Fruit fly (Drosophila melanogaster) whole organism: ENCODE results near the gene CG12885.

Experiments used
- CG8478 ChIP-seq: fragments of >200 bp; optimal IDR thresholded peaks from 2 replicates; lab custom pipeline; 2018; ENCODE audit warnings: inconsistent platforms
- Dll ChIP-seq: fragments of >200 bp; optimal IDR thresholded peaks from 2 replicates; lab custom pipeline; 2017
- EcR ChIP-seq, 2 experiments: fragments of >200 bp; optimal IDR thresholded peaks; 2 replicates each; lab custom pipeline; 2017; ENCODE audit warnings: missing biosample characterization in 2 of 2, missing genetic modification characterization in 2 of 2, missing genetic modification reagents in 2 of 2
- pan ChIP-seq: fragments of >200 bp; optimal IDR thresholded peaks from 2 replicates; lab custom pipeline; 2017
- psq ChIP-seq: fragments of >200 bp; optimal IDR thresholded peaks from 2 replicates; lab custom pipeline; 2017
- usp ChIP-seq: fragments of >200 bp; optimal IDR thresholded peaks from 2 replicates; lab custom pipeline; 2017; ENCODE audit warnings: missing biosample characterization, missing genetic modification characterization, mixed read lengths

The CG12885 gene

DNA sequence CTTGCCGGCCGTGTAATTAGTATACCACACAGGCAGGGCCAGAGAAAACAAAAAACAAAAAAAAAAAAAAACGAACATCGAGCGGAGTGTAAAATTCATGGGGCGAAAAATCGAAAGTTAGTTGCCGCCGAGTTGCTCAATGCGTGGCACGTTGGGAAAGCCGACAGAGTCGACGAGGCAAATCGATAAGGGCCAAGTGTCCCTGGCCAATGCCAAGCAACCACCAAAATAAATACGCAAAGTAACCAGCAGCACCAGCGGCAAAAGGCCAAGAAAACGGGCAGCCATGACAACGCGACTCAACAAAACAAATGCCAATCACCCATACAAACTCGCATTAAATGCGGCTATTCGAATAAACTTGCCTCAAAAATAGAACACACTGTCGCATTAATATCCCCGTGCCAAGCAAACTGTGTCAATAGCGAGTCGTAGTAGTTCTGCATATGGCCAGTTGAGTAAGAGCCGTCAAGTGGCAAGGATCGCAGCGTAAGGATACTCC is at the start of gene CG12885:
Gene CG12885, plus strand, starts transcription at position 452 of the 502 bp plus-strand sequence.
- TF ChIP-seq EcR (GFP tag; optimal IDR thresholded peaks at IDR 0.05; lab: Kevin White, UChicago) (no peak), Dll (lab: Kevin White, UChicago) (no peak), psq (no peak), usp (GFP tag; lab: Kevin White, UChicago) (no peak), CG8478 (no peak), pan (lab: Kevin White, UChicago) (no peak)

DNA sequence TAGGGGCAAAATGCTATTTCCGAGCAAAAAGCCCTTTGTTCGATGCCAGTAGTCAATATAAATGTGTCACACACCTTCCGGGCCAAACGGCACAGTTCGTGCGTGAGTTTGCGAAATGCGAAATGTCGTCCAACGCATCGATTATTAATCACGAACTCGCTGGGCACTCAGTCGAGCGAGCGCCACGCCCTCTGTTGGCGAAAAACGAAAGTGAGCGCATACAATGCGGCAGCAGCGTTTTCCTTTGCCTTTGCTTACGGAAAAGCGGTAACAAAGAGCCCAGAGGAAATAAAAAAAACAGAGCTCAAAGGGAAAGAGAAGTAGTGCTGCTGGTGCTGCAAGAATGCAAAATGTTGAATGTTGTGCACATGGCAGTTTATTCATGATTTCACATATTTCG is 43.2 kb upstream of the CG12885 start:
- TF ChIP-seq CG8478 (no peak), usp (GFP tag; lab: Kevin White, UChicago) (no peak), pan (lab: Kevin White, UChicago) (no peak), Dll (lab: Kevin White, UChicago) (no peak)

DNA sequence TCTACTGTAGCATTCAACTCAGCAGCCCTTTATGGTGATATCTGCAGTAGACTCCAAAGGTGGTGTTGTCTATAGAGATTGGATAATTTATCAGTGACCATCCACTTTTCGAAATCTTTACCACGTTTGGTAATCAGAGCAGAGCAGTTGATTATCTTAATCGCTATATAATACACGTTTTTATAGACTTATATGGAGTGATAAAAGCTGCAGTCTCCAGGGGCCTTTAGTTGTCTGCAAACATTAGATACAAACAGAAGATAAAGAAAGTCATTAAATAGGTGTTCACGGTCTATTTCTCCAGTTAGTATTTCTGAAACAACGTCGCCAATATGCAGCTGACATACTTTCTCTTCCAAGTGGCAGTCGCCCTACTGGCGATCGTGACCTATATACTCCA is 42.3 kb upstream of the CG12885 start, which contains the start of gene Cyp6a18:
Gene Cyp6a18, plus strand, starts transcription at position 301 of the 400 bp plus-strand sequence.
- no peak for TF ChIP-seq CG8478
- TF ChIP-seq usp (GFP tag; lab: Kevin White, UChicago): no peak
- TF ChIP-seq EcR (GFP tag; optimal IDR thresholded peaks at IDR 0.05; lab: Kevin White, UChicago): no peak
- no peak for TF ChIP-seq psq
- TF ChIP-seq Dll (lab: Kevin White, UChicago): no peak

DNA sequence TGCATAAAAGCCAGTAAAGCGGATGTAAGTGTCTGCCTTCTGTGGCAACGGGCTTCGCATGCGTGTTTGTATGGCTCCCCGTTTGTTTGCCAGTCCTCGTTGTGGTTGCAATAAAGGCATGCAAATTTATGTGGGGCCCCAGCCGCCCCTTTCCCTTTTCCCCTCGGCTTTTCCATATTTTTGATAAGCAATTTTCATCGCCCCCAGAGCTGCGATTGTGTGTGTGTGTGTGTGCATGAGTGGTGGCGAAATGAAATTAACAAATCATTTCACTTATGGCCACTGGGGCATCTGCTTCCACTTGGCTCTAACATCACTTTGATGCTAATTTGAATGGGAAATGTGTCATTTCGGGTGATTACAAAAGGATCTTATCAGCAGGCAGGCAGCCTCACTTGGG is 33.0 kb upstream of the CG12885 start, which contains the start of gene Gr98a:
Gene Gr98a, plus strand, starts transcription at position 301 of the 400 bp plus-strand sequence.
- TF ChIP-seq pan (lab: Kevin White, UChicago): no peak
- TF ChIP-seq usp (GFP tag; lab: Kevin White, UChicago): no peak
- no peak for TF ChIP-seq psq
- TF ChIP-seq Dll (lab: Kevin White, UChicago): no peak
- TF ChIP-seq EcR (GFP tag; optimal IDR thresholded peaks at IDR 0.05; lab: Kevin White, UChicago): no peak
- TF ChIP-seq CG8478: no peak

DNA sequence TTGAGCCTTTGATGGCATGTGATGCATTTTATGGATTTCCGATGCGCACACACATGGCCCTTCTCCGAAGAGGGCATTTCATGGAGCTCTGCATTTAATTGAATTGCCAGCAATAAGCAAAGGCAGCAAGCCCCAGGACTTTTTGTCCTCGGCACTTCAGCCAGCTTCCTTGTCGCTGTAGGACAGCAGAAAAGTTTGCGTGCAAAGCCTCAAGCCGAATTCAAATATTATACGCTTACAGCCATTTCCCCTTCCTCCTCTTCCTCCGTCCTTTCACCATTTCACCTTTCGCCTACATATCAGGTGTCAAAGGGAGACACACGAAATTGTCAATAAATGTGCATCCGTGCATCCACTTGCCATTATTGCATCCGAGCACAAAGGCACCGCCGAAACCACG is 23.1 kb upstream of the CG12885 start:
- no peak for TF ChIP-seq EcR (GFP tag; optimal IDR thresholded peaks at IDR 0.05; lab: Kevin White, UChicago)
- TF ChIP-seq pan (lab: Kevin White, UChicago): no peak
- TF ChIP-seq CG8478: no peak
- no peak for TF ChIP-seq usp (GFP tag; lab: Kevin White, UChicago)
- no peak for TF ChIP-seq psq
- no peak for TF ChIP-seq Dll (lab: Kevin White, UChicago)

DNA sequence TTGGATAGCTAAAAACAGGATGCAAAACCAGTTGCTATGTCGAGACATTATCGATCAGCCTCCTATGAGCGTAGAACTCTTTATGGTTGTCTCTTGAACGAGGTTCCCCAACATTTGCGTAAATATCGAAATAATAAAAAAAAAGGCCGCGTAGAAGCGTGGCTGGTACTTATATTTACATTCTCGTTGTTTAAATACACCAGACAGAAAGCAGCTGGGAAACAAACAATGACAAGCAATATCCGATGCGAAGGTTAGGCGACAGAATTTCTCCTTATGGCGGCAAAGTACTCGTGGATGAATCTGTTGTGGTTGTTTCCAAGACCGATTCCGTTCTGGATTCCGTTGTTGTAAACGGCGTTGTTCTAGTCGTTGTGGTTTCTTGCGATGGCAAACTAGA is 18.7 kb upstream of the CG12885 start, which contains the start of gene CG43139:
Gene CG43139, minus strand, starts transcription at position 88 of the 400 bp plus-strand sequence.
- TF ChIP-seq psq: no peak
- TF ChIP-seq usp (GFP tag; lab: Kevin White, UChicago): no peak
- no peak for TF ChIP-seq Dll (lab: Kevin White, UChicago)
- no peak for TF ChIP-seq pan (lab: Kevin White, UChicago)
- no peak for TF ChIP-seq CG8478
- no peak for TF ChIP-seq EcR (GFP tag; optimal IDR thresholded peaks at IDR 0.05; lab: Kevin White, UChicago)

DNA sequence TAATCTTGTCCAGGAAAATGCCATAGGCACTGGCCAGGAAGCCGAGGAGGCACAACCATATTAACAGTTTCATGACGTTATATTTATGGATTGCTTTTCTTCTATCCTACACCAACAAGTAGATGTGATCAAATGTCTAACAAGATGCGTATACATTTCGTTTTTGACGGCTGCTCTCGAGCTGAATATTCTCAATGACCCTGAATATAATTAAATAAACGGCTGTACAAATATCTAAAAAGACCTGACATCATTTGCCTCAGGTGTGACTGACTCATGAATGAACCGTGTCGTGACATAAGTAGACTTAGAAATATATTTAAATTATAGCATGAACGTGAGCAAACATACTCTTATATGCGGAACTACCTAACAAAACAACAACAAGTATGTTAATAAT is 17.8 kb upstream of the CG12885 start, which contains the start of gene CG5402:
Gene CG5402, minus strand, starts transcription at position 101 of the 400 bp plus-strand sequence.
- TF ChIP-seq usp (GFP tag; lab: Kevin White, UChicago): no peak
- TF ChIP-seq EcR (GFP tag; optimal IDR thresholded peaks at IDR 0.05; lab: Kevin White, UChicago): no peak
- TF ChIP-seq psq: no peak
- TF ChIP-seq Dll (lab: Kevin White, UChicago): no peak
- TF ChIP-seq pan (lab: Kevin White, UChicago): no peak
- no peak for TF ChIP-seq CG8478

DNA sequence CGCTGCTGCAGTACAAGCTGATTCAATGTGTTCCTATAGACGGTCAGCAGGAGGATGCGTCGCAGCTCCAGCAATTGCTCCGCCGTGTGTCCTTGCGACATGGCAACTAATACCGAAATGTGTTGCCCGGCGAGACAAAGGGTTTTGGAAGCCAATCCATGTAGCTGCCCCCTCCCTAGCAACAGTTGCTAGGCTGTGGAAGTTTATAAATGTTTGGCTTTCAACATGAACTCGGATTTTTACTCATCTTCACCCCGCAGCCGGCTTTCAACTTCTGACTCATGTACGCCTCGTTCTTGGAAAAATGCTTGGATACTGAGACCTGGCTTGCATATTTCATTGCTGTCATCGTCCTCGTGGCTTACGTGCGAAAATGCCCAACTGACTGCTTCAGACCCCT is 3.5 kb upstream of the CG12885 start, which contains the start of gene CG13972:
Gene CG13972, minus strand, starts transcription at position 101 of the 400 bp plus-strand sequence.
- TF ChIP-seq CG8478: no peak
- TF ChIP-seq usp (GFP tag; lab: Kevin White, UChicago): no peak
- TF ChIP-seq Dll (lab: Kevin White, UChicago): no peak
- no peak for TF ChIP-seq EcR (GFP tag; optimal IDR thresholded peaks at IDR 0.05; lab: Kevin White, UChicago)
- no peak for TF ChIP-seq psq
- no peak for TF ChIP-seq pan (lab: Kevin White, UChicago)

DNA sequence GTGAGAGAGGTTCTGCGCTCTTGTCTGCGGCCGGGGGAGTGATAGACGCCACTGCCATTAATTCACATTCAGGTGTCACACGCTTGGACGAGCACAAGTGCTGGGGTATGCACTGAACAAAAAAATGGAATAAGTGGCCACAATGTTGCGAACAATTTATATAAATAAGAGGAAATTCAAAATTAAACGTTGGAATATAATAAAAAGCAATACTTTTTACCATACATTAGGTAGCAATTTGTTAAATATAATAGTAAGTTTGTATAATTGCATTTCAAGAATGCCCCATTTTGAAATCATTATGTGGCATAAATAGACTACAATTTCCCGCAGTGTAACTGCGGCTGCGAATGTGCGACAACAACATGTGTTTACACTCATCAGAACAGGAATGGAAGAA is 787 bp upstream of the CG12885 start:
- TF ChIP-seq psq: no peak
- TF ChIP-seq usp (GFP tag; lab: Kevin White, UChicago): no peak

DNA sequence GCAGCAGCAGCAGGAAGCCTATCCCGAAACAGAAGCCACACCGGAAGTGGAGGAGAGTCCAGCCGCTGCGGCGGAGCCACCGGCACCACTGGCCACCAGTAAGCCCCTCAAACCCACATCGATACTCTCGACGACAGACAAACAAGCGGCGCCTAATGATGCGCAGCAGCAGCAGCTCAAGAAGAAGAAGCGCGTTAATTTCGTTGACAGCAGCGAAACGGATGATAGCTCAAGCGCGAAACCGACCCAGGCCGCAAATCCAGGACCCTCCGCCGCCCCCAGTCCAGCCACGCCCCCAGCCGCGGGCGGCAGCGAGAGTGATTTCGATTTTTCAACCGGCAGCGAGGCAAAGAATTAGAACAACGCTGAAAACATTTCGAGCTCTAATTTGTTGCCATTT is 12.6 kb downstream of the CG12885 start:
- TF ChIP-seq pan (lab: Kevin White, UChicago) (no peak), EcR (GFP tag; optimal IDR thresholded peaks at IDR 0.05; lab: Kevin White, UChicago) (no peak), Dll (lab: Kevin White, UChicago) (no peak), psq (no peak), CG8478 (no peak), usp (GFP tag; lab: Kevin White, UChicago) (no peak)

DNA sequence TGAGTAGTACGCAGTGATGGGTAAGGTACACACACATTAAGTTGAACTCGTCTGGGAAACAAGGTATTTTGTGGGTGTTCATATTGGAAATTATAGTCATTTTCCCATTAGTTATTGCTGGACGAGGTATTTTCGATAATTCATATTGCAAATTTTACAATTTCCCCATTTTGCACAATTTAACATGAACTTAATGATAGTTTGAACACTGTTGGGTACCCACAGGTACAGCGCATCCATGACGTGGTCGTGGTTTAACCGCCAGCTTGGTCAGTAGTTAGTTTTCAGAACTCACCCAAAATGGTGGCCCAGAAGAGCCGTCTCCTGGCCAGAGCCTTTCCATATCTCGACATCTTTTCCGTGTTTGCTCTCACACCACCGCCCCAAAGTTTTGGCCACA is 21.5 kb downstream of the CG12885 start, which contains the start of gene Gr98b:
Gene Gr98b, plus strand, starts transcription at position 301 of the 400 bp plus-strand sequence.
- TF ChIP-seq usp (GFP tag; lab: Kevin White, UChicago): no peak
- no peak for TF ChIP-seq CG8478
- no peak for TF ChIP-seq psq
- no peak for TF ChIP-seq Dll (lab: Kevin White, UChicago)

DNA sequence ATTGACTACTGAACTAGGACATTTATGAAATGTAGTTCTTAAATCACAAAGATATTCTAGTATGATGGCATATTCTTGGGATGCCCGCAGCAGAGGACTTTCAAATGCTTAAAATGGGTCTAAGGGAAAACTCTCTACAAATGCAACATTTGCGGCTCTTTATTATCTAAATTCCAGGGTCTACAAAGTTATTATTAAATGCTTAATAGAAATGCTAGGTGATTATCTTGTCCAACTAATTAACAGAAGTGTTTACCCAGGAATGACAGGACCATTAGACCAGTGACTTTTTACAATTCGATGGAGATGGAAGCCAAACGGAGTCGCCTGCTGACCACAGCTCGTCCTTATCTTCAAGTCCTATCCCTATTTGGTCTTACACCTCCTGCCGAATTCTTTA is 23.5 kb downstream of the CG12885 start, which contains the start of gene Gr98c:
Gene Gr98c, plus strand, starts transcription at position 301 of the 400 bp plus-strand sequence.
- TF ChIP-seq Dll (lab: Kevin White, UChicago): no peak
- no peak for TF ChIP-seq usp (GFP tag; lab: Kevin White, UChicago)
- no peak for TF ChIP-seq psq
- no peak for TF ChIP-seq EcR (GFP tag; optimal IDR thresholded peaks at IDR 0.05; lab: Kevin White, UChicago)
- TF ChIP-seq pan (lab: Kevin White, UChicago): no peak
- TF ChIP-seq CG8478: no peak

DNA sequence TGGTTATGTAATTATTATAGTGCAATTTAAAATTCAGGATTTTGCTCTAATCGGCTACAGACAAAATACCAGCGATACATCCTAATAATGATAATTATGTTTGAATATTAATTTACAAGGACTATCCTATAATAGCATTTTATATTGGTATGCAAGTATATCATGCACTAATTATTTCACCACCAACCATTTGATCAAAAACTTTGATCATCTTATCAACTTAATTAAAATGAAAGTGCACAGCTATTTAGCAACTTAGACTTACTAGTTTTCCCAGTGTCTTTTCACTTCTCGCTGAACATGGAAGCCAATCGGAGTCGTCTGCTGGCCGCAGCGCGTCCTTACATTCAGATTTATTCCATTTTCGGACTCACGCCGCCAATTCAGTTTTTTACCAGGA is 25.1 kb downstream of the CG12885 start, which contains the start of gene Gr98d:
Gene Gr98d, plus strand, starts transcription at position 301 of the 400 bp plus-strand sequence.
- TF ChIP-seq psq (no peak), CG8478 (no peak), Dll (lab: Kevin White, UChicago) (no peak), EcR (GFP tag; optimal IDR thresholded peaks at IDR 0.05; lab: Kevin White, UChicago) (no peak), pan (lab: Kevin White, UChicago) (no peak), usp (GFP tag; lab: Kevin White, UChicago) (no peak)
